Worm (Caenorhabditis elegans) whole organism, mixed stage, embryonic: Measurements from ENCODE around the gene F13H8.12.

Source experiments
- blmp-1 ChIP-seq: fragments of 150-350 bp; optimal IDR thresholded peaks from 2 replicates; lab custom pipeline; 2014; ENCODE audit warnings: missing biosample characterization, missing genetic modification characterization
- lsy-2 ChIP-seq: fragments of 150-350 bp; optimal IDR thresholded peaks from 2 replicates; lab custom pipeline; 2014; ENCODE audit warnings: missing biosample characterization, missing genetic modification characterization
- mep-1 ChIP-seq: fragments of 150-350 bp; optimal IDR thresholded peaks from 2 replicates; lab custom pipeline; 2017; ENCODE audit warnings: missing biosample characterization, missing genetic modification reagents, missing genetic modification characterization, inconsistent platforms
- nhr-237 ChIP-seq: fragments of 150-350 bp; optimal IDR thresholded peaks from 2 replicates; lab custom pipeline; 2014; ENCODE audit warnings: missing biosample characterization, missing genetic modification characterization
- nhr-28 ChIP-seq: fragments of 150-350 bp; optimal IDR thresholded peaks from 2 replicates; lab custom pipeline; 2014; ENCODE audit warnings: missing biosample characterization, missing genetic modification characterization
- sem-2 ChIP-seq: fragments of 200-800 bp; sonication (Bioruptor generic); optimal IDR thresholded peaks from 2 replicates; lab custom pipeline; 2018; ENCODE audit warnings: mild to moderate bottlenecking, missing genetic modification characterization, missing compliant biosample characterization
- sptf-1 ChIP-seq: sonication (generic microtip); optimal IDR thresholded peaks from 2 replicates; lab custom pipeline; 2017; ENCODE audit warnings: mild to moderate bottlenecking, missing genetic modification characterization, moderate library complexity, missing compliant biosample characterization
- ztf-11 ChIP-seq: fragments of 150-350 bp; optimal IDR thresholded peaks from 2 replicates; lab custom pipeline; 2014; ENCODE audit warnings: missing biosample characterization, missing genetic modification characterization

DNA sequence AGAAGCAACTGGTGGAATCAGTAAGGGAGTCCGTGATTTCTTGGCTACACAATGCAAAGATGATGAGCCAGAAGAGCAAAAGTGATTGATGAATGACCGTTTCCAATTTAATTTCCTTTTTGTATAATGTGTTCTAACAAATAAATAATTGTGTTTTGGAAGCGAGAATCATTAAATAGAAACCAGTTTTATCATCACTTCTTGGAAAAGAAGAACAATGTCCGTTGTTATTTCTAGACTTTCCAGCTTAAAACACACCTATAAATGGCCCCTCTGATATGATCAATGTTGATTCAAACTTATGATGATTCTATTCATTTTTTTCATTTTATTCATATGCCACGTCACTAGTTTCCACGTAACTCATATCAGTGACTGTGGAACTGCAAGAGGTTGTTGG, 43.8 kb downstream of the F13H8.12 start, which contains the start of gene C29F5.8:
- TF ChIP-seq sptf-1 (tag; lab: Kevin White, UChicago) (no peak), nhr-28 (tag; lab: Kevin White, UChicago) (no peak), ztf-11 (no peak), mep-1 (tag; lab: Kevin White, UChicago) (no peak), lsy-2 (no peak), sem-2 (GFP tag; lab: Kevin White, UChicago) (no peak), blmp-1 (no peak), nhr-237 (tag; lab: Kevin White, UChicago) (no peak)
